Worm (Caenorhabditis elegans) whole organism, mixed stage, embryonic: ENCODE data around the gene arf-1.

Experiments used
- M03D4.4 ChIP-seq: sonication (generic microtip); optimal IDR thresholded peaks from 2 replicates; lab custom pipeline; 2017; ENCODE audit warnings: mild to moderate bottlenecking, missing genetic modification characterization, missing compliant biosample characterization
- bed-3 ChIP-seq: fragments of 200-800 bp; sonication (Bioruptor generic); optimal IDR thresholded peaks from 3 replicates; lab custom pipeline; 2018; ENCODE audit warnings: mild to moderate bottlenecking, missing genetic modification characterization, moderate library complexity, missing compliant biosample characterization
- ces-1 ChIP-seq: fragments of 150-350 bp; optimal IDR thresholded peaks from 2 replicates; lab custom pipeline; 2014; ENCODE audit warnings: missing biosample characterization, missing genetic modification reagents, missing genetic modification characterization
- elt-1 ChIP-seq: sonication (generic microtip); optimal IDR thresholded peaks from 2 replicates; lab custom pipeline; 2017; ENCODE audit warnings: missing genetic modification characterization, mild to moderate bottlenecking, missing compliant biosample characterization, antibody characterized with exemption, moderate library complexity, borderline replicate concordance; ENCODE audit not compliant: insufficient read depth
- lin-13 ChIP-seq: fragments of 150-350 bp; optimal IDR thresholded peaks from 2 replicates; lab custom pipeline; 2014; ENCODE audit warnings: missing biosample characterization, missing genetic modification characterization
- lsy-2 ChIP-seq: fragments of 150-350 bp; optimal IDR thresholded peaks from 2 replicates; lab custom pipeline; 2014; ENCODE audit warnings: missing biosample characterization, missing genetic modification characterization
- mep-1 ChIP-seq: fragments of 150-350 bp; optimal IDR thresholded peaks from 2 replicates; lab custom pipeline; 2017; ENCODE audit warnings: missing biosample characterization, missing genetic modification reagents, missing genetic modification characterization, inconsistent platforms
- nhr-12 ChIP-seq: fragments of 150-350 bp; optimal IDR thresholded peaks from 2 replicates; lab custom pipeline; 2014; ENCODE audit warnings: missing biosample characterization, missing genetic modification characterization
- nhr-28 ChIP-seq: fragments of 150-350 bp; optimal IDR thresholded peaks from 2 replicates; lab custom pipeline; 2014; ENCODE audit warnings: missing biosample characterization, missing genetic modification characterization
- snpc-4 ChIP-seq: fragments of 150-350 bp; optimal IDR thresholded peaks from 2 replicates; lab custom pipeline; 2014; ENCODE audit warnings: missing biosample characterization, missing genetic modification characterization
- unc-39 ChIP-seq: fragments of 150-350 bp; optimal IDR thresholded peaks from 2 replicates; lab custom pipeline; 2014; ENCODE audit warnings: missing biosample characterization, missing genetic modification characterization
- unc-62 ChIP-seq: fragments of 150-350 bp; optimal IDR thresholded peaks from 2 replicates; lab custom pipeline; 2014; ENCODE audit warnings: missing biosample characterization, missing genetic modification reagents, missing genetic modification characterization
- zip-8 ChIP-seq: fragments of 150-350 bp; optimal IDR thresholded peaks from 2 replicates; lab custom pipeline; 2014; ENCODE audit warnings: missing biosample characterization, missing genetic modification characterization
- ztf-11 ChIP-seq: fragments of 150-350 bp; optimal IDR thresholded peaks from 2 replicates; lab custom pipeline; 2014; ENCODE audit warnings: missing biosample characterization, missing genetic modification characterization

DNA sequence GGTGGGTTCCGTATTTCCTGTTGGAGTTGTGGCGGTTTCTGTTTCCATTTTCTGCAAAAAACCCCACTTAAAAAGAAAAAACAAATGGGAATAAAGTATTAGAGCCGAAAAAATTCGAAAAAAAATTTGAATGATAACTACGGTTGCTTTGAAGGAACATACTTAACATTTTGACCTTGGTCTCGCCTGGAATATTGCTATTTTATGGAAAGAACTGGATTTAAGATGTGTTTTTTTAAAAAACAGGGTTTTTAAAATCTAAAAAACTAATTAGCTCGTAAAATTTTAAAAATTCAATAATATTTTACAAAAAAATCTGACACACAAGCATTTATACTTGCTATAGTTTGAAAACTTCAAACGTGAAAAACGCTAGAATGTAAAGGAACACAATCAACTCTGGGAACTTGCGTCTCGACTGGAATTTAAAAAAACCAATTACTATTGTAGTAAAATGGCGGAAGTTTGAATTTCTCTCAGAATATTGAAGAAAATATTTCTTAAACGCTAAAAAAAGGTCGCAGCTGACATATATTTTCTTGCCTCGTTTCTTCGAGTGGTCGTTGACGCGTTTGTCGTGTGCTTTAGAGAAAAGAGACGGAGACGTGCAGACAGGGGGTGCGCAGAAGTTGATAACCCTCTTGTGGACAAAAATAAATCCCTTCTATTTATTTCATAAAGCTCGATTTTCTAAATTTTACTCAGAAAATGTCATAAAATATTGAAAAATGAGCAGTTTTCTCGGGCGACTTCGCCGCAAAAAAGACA, 16.5 kb upstream of the arf-1 start, which contains the start of the genes lgg-3 and rgs-5:
- TF ChIP-seq M03D4.4 (tag; lab: Kevin White, UChicago) (no peak), nhr-12 (tag; lab: Kevin White, UChicago) (no peak), lin-13 (tag; lab: Kevin White, UChicago) (no peak), bed-3 (GFP tag; lab: Kevin White, UChicago) (no peak), nhr-28 (tag; lab: Kevin White, UChicago) (no peak), unc-62 (no peak), mep-1 (tag; lab: Kevin White, UChicago) (peak; percentile 64), unc-39 (no peak), ztf-11 (tag; lab: Kevin White, UChicago) (no peak), snpc-4 (no peak), ces-1 (GFP tag; lab: Kevin White, UChicago) (peak; percentile 34), zip-8 (tag; lab: Kevin White, UChicago) (no peak), elt-1 (tag; lab: Kevin White, UChicago) (no peak), lsy-2 (tag; lab: Kevin White, UChicago) (peak; percentile 31)
